Worm (Caenorhabditis elegans): ENCODE measurements around the gene W02B12.11.

DNA sequence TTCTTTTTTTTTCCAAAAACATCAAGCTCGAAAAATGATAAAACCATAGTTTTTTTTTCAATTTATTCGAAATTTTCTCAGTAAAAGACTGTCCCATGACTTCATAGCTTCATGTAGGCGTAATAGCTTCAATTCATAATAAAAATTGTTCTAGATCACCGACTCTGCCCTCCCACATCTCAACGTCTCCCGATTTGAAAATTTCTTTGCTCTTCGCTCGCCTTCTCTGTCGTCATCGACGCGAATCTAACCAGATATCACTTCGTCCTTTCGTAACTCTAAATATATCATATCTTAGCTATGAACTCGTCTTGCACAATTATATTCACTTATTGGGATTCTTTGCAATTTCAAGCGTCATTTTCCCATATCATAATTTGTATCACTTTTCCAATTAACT, 41.1 kb downstream of the W02B12.11 start, which contains the start of gene srh-44:
- TF ChIP-seq B0261.1 (tag; optimal IDR thresholded peaks at IDR 0.05) (no peak), ztf-22 (GFP tag; optimal IDR thresholded peaks at IDR 0.05) (no peak), sea-2 (GFP tag; IDR thresholded peaks at IDR 0.05) (no peak), dpl-1 (GFP tag; optimal IDR thresholded peaks at IDR 0.05) (no peak), lag-1 (GFP tag; IDR thresholded peaks at IDR 0.05) (no peak), dox-1 (GFP tag; IDR thresholded peaks at IDR 0.05) (no peak), Y79H2A.3 (GFP tag; conservative IDR thresholded peaks at IDR 0.05) (no peak), tbx-9 (tag; optimal IDR thresholded peaks at IDR 0.05; ENCODE audit: borderline replicate concordance) (no peak), snpc-1.3 (tag; optimal IDR thresholded peaks at IDR 0.05; ENCODE audit: insufficient read depth) (no peak), nhr-27 (tag; optimal IDR thresholded peaks at IDR 0.05) (no peak), ceh-40 (GFP tag; IDR thresholded peaks at IDR 0.05) (no peak)
